Fruit fly (Drosophila melanogaster): ENCODE measurements around the gene CG32809.

DNA sequence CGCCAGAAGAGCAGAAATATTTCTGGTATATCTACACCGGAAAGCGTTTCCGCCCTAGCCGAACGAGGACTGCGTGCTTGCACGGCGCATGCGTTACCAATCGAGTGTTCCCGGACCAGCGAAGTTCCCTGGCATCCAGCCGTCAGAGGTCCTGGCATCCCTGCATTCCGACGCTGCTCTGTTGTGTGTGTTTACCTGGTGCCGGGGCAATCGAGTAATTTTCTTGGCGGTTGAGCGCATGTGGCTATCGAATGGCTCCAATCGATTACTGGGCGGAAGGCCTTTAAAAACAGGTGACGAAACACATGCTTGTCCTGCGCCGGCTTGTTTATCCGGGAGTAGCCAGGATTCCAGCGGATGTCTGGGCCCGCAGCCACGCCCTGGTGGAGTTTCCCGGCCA, at the start of gene CG32809:
- TF ChIP-seq Ets98B (GFP tag; IDR thresholded peaks at IDR 0.05) (no peak), CG9948 (tag; optimal IDR thresholded peaks at IDR 0.05) (no peak), Pif1B (GFP tag; optimal IDR thresholded peaks at IDR 0.05) (no peak), Pif1A (GFP tag; optimal IDR thresholded peaks at IDR 0.05) (no peak)
